Fruit fly (Drosophila melanogaster) whole organism, prepupa: ENCODE results near the gene Cyp4ac2.
A peak's percentile ranks its signal among the peaks of the same experiment; 100 is the strongest.

Experiments used
- Blimp-1 ChIP-seq: fragments of 200-800 bp; sonication (Bioruptor generic); optimal IDR thresholded peaks from 3 replicates; lab custom pipeline; 2017; ENCODE audit warnings: missing biosample characterization, missing genetic modification characterization, mild to moderate bottlenecking, moderate library complexity, missing genetic modification reagents
- CG3919 ChIP-seq: fragments of 200-800 bp; sonication (Bioruptor generic); optimal IDR thresholded peaks from 3 replicates; lab custom pipeline; 2016; ENCODE audit warnings: missing biosample characterization, missing genetic modification characterization
- Eip78C ChIP-seq: fragments of 200-800 bp; sonication (Bioruptor generic); peaks from one replicate; lab custom pipeline; 2016; ENCODE audit warnings: missing biosample characterization, missing genetic modification characterization
- Ets96B ChIP-seq: fragments of 200-800 bp; optimal IDR thresholded peaks from 2 replicates; lab custom pipeline; 2019; ENCODE audit warnings: missing biosample characterization, mild to moderate bottlenecking, missing genetic modification characterization, moderate library complexity
- Gug ChIP-seq: fragments of 200-800 bp; sonication (Bioruptor generic); IDR thresholded peaks from 2 replicates; pipeline ENCODE4 v1.3.6; 2022; ENCODE audit warnings: missing biosample characterization, missing genetic modification characterization
- Sox102F ChIP-seq: fragments of 200-800 bp; sonication (Bioruptor generic); optimal IDR thresholded peaks from 2 replicates; lab custom pipeline; 2016; ENCODE audit warnings: missing biosample characterization, mild to moderate bottlenecking, missing genetic modification characterization
- Sox14 ChIP-seq: fragments of 200-800 bp; sonication (Bioruptor generic); optimal IDR thresholded peaks from 3 replicates; lab custom pipeline; 2016; ENCODE audit warnings: missing biosample characterization, missing genetic modification characterization
- Sox15 ChIP-seq: fragments of 200-800 bp; sonication (Bioruptor generic); optimal IDR thresholded peaks from 3 replicates; lab custom pipeline; 2016; ENCODE audit warnings: missing biosample characterization, missing genetic modification characterization
- eg ChIP-seq: fragments of 200-800 bp; sonication (Bioruptor generic); IDR thresholded peaks from 3 replicates; pipeline ENCODE4 v1.3.6; 2022; ENCODE audit warnings: missing biosample characterization, missing genetic modification characterization

dm6 chr2L:5270215-5271071 is 4.3 kb downstream of the Cyp4ac2 start:
- TF ChIP-seq Sox102F (GFP tag; lab: Kevin White, UChicago) (no peak), Blimp-1 (GFP tag; lab: Kevin White, UChicago) (no peak), Sox14 (peak; percentile 19), Ets96B (tag; lab: Kevin White, UChicago) (peak; percentile 9), eg (GFP tag; lab: Robert Waterston, UW) (no peak), CG3919 (GFP tag; lab: Kevin White, UChicago) (no peak), Sox15 (GFP tag; lab: Kevin White, UChicago) (no peak), Eip78C (GFP tag; lab: Kevin White, UChicago) (peak; percentile 68), Gug (GFP tag; lab: Robert Waterston, UW) (no peak)
